Fruit fly (Drosophila melanogaster): Measurements from ENCODE around the gene MICU1.

Gene MICU1

DNA sequence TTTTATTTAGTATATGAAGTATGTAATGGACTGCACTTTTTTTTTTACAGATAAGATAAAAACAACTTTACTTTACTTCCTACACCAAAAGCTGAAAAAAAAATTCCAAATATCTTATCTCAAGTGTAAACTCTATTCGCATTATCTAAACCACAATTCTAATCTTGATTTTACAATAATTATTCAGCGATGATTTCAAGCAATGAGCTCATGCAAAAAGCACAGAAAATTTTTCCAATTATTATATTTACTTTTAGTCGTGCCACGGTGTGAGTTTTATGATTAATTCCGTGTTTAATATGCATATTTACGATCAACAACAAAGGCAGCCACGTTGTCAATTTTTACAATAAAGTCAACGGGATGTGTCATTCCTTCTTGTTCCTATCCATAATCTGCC, 34.2 kb downstream of the MICU1 start:
- no peak for TF ChIP-seq noc (tag; optimal IDR thresholded peaks at IDR 0.05)

DNA sequence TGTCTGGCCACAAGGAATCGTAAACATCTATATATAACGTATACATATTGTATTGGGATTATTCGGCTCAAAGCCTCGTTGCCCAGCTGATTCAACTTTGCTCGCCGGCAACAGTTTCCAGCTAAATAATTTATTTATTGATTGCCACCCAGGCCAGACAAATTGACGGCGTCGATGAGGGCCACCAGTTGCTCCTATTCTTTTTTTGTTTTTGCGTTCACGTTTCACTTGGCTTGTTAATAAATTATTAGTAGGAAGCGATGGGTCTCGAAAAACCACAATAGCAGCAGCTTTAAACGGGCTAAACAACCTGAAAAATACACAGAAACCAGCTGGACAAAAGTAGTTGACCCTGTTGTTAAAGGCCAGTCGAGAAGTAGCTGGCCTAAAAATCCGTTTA, 35.0 kb downstream of the MICU1 start:
- TF ChIP-seq noc (tag; optimal IDR thresholded peaks at IDR 0.05), result no peak

dm6 chr2L:7217931-7218330, 35.9 kb downstream of the MICU1 start:
- TF ChIP-seq noc (tag; optimal IDR thresholded peaks at IDR 0.05), result peak; percentile 4

DNA sequence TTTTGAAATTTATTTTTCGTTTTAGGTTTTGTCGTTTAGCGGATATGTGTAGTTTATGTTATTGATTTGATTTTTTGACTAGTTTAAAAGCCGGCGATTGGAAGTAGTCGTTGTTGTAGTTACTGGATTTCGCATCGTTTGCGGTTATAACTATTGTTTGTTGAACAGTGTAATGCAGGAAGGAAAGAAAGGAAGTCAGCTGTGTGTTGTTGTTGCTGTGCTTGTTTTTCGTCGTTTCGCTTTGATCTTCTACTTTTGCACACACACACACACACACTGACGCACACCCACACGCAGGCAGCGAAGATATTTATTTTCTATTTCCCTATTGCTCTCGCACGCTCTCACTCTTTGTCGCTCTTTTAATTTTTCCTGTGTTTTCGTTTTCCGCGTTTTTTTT, 37.1 kb downstream of the MICU1 start:
- TF ChIP-seq noc (tag; optimal IDR thresholded peaks at IDR 0.05), result no peak

- peak; percentile 20 for TF ChIP-seq noc (tag; optimal IDR thresholded peaks at IDR 0.05)
Measured at dm6 chr2L:7219650-7220267, 37.7 kb downstream of the MICU1 start, which contains the start of gene CG13784. CG13784 (minus strand) TSS chr2L:7220033.

- no peak for TF ChIP-seq noc (tag; optimal IDR thresholded peaks at IDR 0.05)
Measured at dm6 chr2L:7222829-7223272, 40.8 kb downstream of the MICU1 start, which contains the start of gene mEFG1. mEFG1 (minus strand) TSS chr2L:7223081.

DNA sequence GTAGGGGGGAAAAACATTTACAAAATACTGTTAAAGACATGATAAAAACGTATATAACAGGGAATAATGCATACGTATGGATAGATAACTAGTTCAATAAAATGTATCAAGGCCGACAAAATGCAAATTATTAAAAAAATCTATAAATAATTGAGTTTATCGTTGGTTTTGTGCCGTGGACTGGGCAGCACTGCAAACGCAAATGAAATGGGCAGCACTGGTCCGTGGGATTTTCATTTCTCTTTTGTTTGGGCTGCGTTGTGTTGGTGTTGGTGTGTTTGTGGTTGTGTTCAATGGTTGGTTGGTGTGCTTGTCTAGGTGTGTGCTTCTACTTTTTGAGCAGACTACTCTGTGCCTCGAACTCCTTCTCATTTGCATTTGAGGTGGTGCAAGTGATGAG, 44.6 kb downstream of the MICU1 start:
- no peak for TF ChIP-seq noc (tag; optimal IDR thresholded peaks at IDR 0.05)

dm6 chr2L:7227434-7227833, 45.4 kb downstream of the MICU1 start, which contains the start of gene CG43799:
CG43799 (plus strand) TSS chr2L:7227734.
- no peak for TF ChIP-seq noc (tag; optimal IDR thresholded peaks at IDR 0.05)

dm6 chr2L:7232713-7233112, 50.7 kb downstream of the MICU1 start, which contains the start of gene CG43800:
CG43800 (minus strand) TSS chr2L:7232813.
- TF ChIP-seq noc (tag; optimal IDR thresholded peaks at IDR 0.05), result no peak

All from whole organism, larva.